Worm (Caenorhabditis elegans): Measurements from ENCODE around the gene R04D3.4.

Gene R04D3.4

ce11 chrX:13293023-13293422, 4.4 kb upstream of the R04D3.4 start (continued):
- TF ChIP-seq rpc-1 (optimal IDR thresholded peaks at IDR 0.05) (peak; percentile 79), rpc-1 (tag; optimal IDR thresholded peaks at IDR 0.05) (peak; percentile 94), hmg-1.2 (GFP tag; IDR thresholded peaks at IDR 0.05) (0 out of 2 replicates have a peak, but pooled peaks have one; percentile 7), snpc-3.4 (tag; optimal IDR thresholded peaks at IDR 0.05) (peak; percentile 35)

ce11 chrX:13291506-13291905, 2.9 kb upstream of the R04D3.4 start, which contains the start of gene srd-38:
srd-38 (plus strand) TSS chrX:13291806.
- TF ChIP-seq efl-1 (GFP tag; optimal IDR thresholded peaks at IDR 0.05) (no peak), dox-1 (GFP tag; IDR thresholded peaks at IDR 0.05) (no peak), egrh-3 (GFP tag; IDR thresholded peaks at IDR 0.05) (no peak), bed-1 (GFP tag; IDR thresholded peaks at IDR 0.05) (no peak)

ce11 chrX:13290531-13290930, 1.9 kb upstream of the R04D3.4 start, which contains the start of gene R04D3.3:
R04D3.3 (minus strand) TSS chrX:13290631.
- TF ChIP-seq efl-1 (GFP tag; optimal IDR thresholded peaks at IDR 0.05), result peak; percentile 61
- no peak for TF ChIP-seq xnd-1 (tag; optimal IDR thresholded peaks at IDR 0.05)
- 0 out of 2 replicates have a peak, but pooled peaks have one; percentile 22 for TF ChIP-seq D2030.7 (GFP tag; IDR thresholded peaks at IDR 0.05)
- TF ChIP-seq akir-1 (GFP tag; optimal IDR thresholded peaks at IDR 0.05), result no peak

ce11 chrX:13286533-13286932, 2.1 kb downstream of the R04D3.4 start, which contains the start of gene R04D3.2:
R04D3.2 (minus strand) TSS chrX:13286633.
- no peak for TF ChIP-seq bed-1 (GFP tag; IDR thresholded peaks at IDR 0.05)
- TF ChIP-seq tlf-1 (GFP tag; optimal IDR thresholded peaks at IDR 0.05), result no peak
- no peak for TF ChIP-seq snpc-1.3 (tag; optimal IDR thresholded peaks at IDR 0.05; ENCODE audit: insufficient read depth)
- TF ChIP-seq ccch-3 (GFP tag; optimal IDR thresholded peaks at IDR 0.05), result no peak
- no peak for TF ChIP-seq K11D2.4 (GFP tag; IDR thresholded peaks at IDR 0.05)
- TF ChIP-seq ceh-58 (GFP tag; IDR thresholded peaks at IDR 0.05), result no peak
- TF ChIP-seq rcor-1 (GFP tag; IDR thresholded peaks at IDR 0.05), result no peak
- TF ChIP-seq xnd-1 (tag; optimal IDR thresholded peaks at IDR 0.05), result no peak
- no peak for TF ChIP-seq let-607 (tag; optimal IDR thresholded peaks at IDR 0.05)
- no peak for TF ChIP-seq ets-4 (GFP tag; optimal IDR thresholded peaks at IDR 0.05)
- no peak for TF ChIP-seq madf-10 (tag; optimal IDR thresholded peaks at IDR 0.05)
- no peak for TF ChIP-seq madf-6 (GFP tag; IDR thresholded peaks at IDR 0.05)
- TF ChIP-seq unc-62 (GFP tag; optimal IDR thresholded peaks at IDR 0.05), result no peak
- TF ChIP-seq dpff-1 (tag; optimal IDR thresholded peaks at IDR 0.05), result no peak
- no peak for TF ChIP-seq F10E7.11 (tag; optimal IDR thresholded peaks at IDR 0.05)
- no peak for TF ChIP-seq F23B12.7 (tag; optimal IDR thresholded peaks at IDR 0.05; ENCODE audit: insufficient read depth)
- TF ChIP-seq F49E8.2 (tag; optimal IDR thresholded peaks at IDR 0.05; ENCODE audit: insufficient read depth), result no peak
- TF ChIP-seq chd-7 (tag; optimal IDR thresholded peaks at IDR 0.05), result no peak
- TF ChIP-seq athp-1 (tag; optimal IDR thresholded peaks at IDR 0.05), result no peak

- TF ChIP-seq mel-28 (tag; optimal IDR thresholded peaks at IDR 0.05; ENCODE audit: borderline replicate concordance) (no peak), F33H1.4 (GFP tag; IDR thresholded peaks at IDR 0.05) (no peak), dox-1 (GFP tag; IDR thresholded peaks at IDR 0.05) (peak; percentile 40; the same call in 1 of the 2 replicates), die-1 (tag; optimal IDR thresholded peaks at IDR 0.05) (peak; percentile 76), repo-1 (tag; optimal IDR thresholded peaks at IDR 0.05) (no peak), hrde-1 (tag; optimal IDR thresholded peaks at IDR 0.05; ENCODE audit: borderline replicate concordance) (peak; percentile 3), ceh-40 (GFP tag; IDR thresholded peaks at IDR 0.05) (no peak), hmg-1.2 (GFP tag; IDR thresholded peaks at IDR 0.05) (peak; percentile 44; the same call in 1 of the 2 replicates), nhr-179 (tag; optimal IDR thresholded peaks at IDR 0.05) (peak; percentile 16), lin-26 (GFP tag; IDR thresholded peaks at IDR 0.05) (peak; percentile 87), nhr-90 (tag; optimal IDR thresholded peaks at IDR 0.05) (peak; percentile 65), rec-8 (tag; optimal IDR thresholded peaks at IDR 0.05) (peak; percentile 32 to 46), madf-6 (GFP tag; IDR thresholded peaks at IDR 0.05) (peak; percentile 19; the same call in 1 of the 2 replicates), snpc-4 (GFP tag; optimal IDR thresholded peaks at IDR 0.05) (peak; percentile 42), snpc-4 (tag; optimal IDR thresholded peaks at IDR 0.05) (peak in 2 of 4 experiments; percentile 35 to 58), ceh-58 (GFP tag; IDR thresholded peaks at IDR 0.05) (no peak), fkh-3 (tag; optimal IDR thresholded peaks at IDR 0.05) (no peak)
Observed at ce11 chrX:13284618-13285017, 4.0 kb downstream of the R04D3.4 start.
